Worm (Caenorhabditis elegans) whole organism, L4 larva: Measurements from ENCODE around the gene ZK856.14.
A peak's percentile ranks its signal among the peaks of the same experiment; 100 is the strongest.

Experiments used
- ceh-82 ChIP-seq: sonication (generic microtip); optimal IDR thresholded peaks from 2 replicates; lab custom pipeline; 2017; ENCODE audit warnings: missing biosample characterization, missing genetic modification characterization
- dmd-6 ChIP-seq: fragments of 200-800 bp; sonication (Bioruptor generic); IDR thresholded peaks from 2 replicates; pipeline ENCODE4 v1.3.6; 2022; ENCODE audit warnings: missing genetic modification reagents, missing genetic modification characterization, missing compliant biosample characterization
- egl-27 ChIP-seq: sonication (generic microtip); optimal IDR thresholded peaks from 3 replicates; lab custom pipeline; 2017; ENCODE audit warnings: missing biosample characterization, missing genetic modification reagents, missing genetic modification characterization
- fos-1 ChIP-seq: fragments of 150-350 bp; optimal IDR thresholded peaks from 2 replicates; lab custom pipeline; 2014; ENCODE audit warnings: missing biosample characterization, missing genetic modification characterization
- mdt-29 ChIP-seq: fragments of 200-800 bp; sonication (Bioruptor generic); IDR thresholded peaks from 2 replicates; pipeline ENCODE4 v1.3.6; 2022; ENCODE audit warnings: missing genetic modification reagents, missing genetic modification characterization, missing compliant biosample characterization
- nhr-28 ChIP-seq: fragments of 150-350 bp; optimal IDR thresholded peaks from 2 replicates; lab custom pipeline; 2014; ENCODE audit warnings: missing biosample characterization, missing genetic modification characterization

DNA sequence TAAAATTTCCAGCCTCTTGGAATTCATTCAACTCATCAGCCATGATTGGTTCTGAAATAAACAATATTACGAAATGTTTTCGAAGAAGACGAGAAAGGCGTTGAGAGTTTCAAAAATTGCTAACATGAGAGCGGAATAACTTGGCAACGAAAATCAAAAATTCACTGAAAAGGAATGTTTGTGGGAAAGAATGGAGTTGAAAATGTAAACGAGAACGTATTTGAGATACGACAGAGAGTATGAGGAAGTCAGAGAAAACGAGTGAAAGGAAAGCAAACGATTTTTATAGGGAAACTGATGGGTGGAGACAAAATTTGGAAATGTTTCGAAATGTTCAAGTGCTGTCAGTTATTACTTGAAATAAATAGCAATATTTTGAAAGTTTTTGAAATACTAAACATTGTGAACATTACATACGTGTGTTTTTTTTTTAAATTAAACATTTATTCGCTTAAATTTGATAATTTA, 38.2 kb downstream of the ZK856.14 start, which contains the start of gene rop-1:
- TF ChIP-seq nhr-28 (tag; lab: Kevin White, UChicago): peak; percentile 37
- no peak for TF ChIP-seq fos-1 (tag; lab: Kevin White, UChicago)
- no peak for TF ChIP-seq dmd-6 (GFP tag; lab: Robert Waterston, UW)
- TF ChIP-seq mdt-29 (GFP tag; lab: Robert Waterston, UW): no peak
- no peak for TF ChIP-seq egl-27 (tag; lab: Kevin White, UChicago)
- TF ChIP-seq ceh-82: no peak
